Fruit fly (Drosophila melanogaster) whole organism, embryonic: Measurements from ENCODE around the gene Pop5.

Experiments used
- Ada2b ChIP-seq: fragments of 200-800 bp; sonication (Bioruptor generic); IDR thresholded peaks from 2 replicates; pipeline ENCODE4 v1.3.6; 2022; ENCODE audit warnings: missing biosample characterization, missing genetic modification characterization
- Awh ChIP-seq: fragments of 200-800 bp; sonication (Bioruptor generic); IDR thresholded peaks from 2 replicates; pipeline ENCODE4, ENCODE4 v1.3.6; 2022; ENCODE audit warnings: missing biosample characterization, missing genetic modification characterization
- BtbVII ChIP-seq: fragments of 200-800 bp; sonication (Bioruptor generic); optimal IDR thresholded peaks from 3 replicates; lab custom pipeline; 2017; ENCODE audit warnings: missing biosample characterization, mild to moderate bottlenecking, missing genetic modification characterization
- CG10959 ChIP-seq: fragments of 200-800 bp; sonication (Bioruptor generic); IDR thresholded peaks from 2 replicates; pipeline ENCODE4 v1.3.6; 2022; ENCODE audit warnings: missing biosample characterization, missing genetic modification characterization
- CG12659 ChIP-seq: fragments of 200-800 bp; sonication (Bioruptor generic); optimal IDR thresholded peaks from 3 replicates; lab custom pipeline; 2017; ENCODE audit warnings: mild to moderate bottlenecking, missing biosample characterization, missing genetic modification reagents, missing genetic modification characterization
- CG12942 ChIP-seq: fragments of 200-800 bp; sonication (Bioruptor generic); optimal IDR thresholded peaks from 3 replicates; lab custom pipeline; 2016; ENCODE audit warnings: missing biosample characterization, missing genetic modification characterization
- CG13424 ChIP-seq: fragments of 200-800 bp; sonication (Bioruptor generic); optimal IDR thresholded peaks from 2 replicates; lab custom pipeline; 2019; ENCODE audit warnings: missing biosample characterization, mild to moderate bottlenecking, missing genetic modification characterization, moderate library complexity
- CG16779 ChIP-seq: fragments of 200-800 bp; sonication (Bioruptor generic); IDR thresholded peaks from 2 replicates; pipeline ENCODE4 v1.3.6; 2022; ENCODE audit warnings: missing biosample characterization, missing genetic modification characterization
- CG17328 ChIP-seq: fragments of 200-800 bp; sonication (Bioruptor generic); IDR thresholded peaks from 2 replicates; pipeline ENCODE4 v1.3.6; 2022; ENCODE audit warnings: missing biosample characterization, missing genetic modification characterization
- CG17359 ChIP-seq: fragments of 200-800 bp; sonication (Bioruptor generic); optimal IDR thresholded peaks from 3 replicates; lab custom pipeline; 2018; ENCODE audit warnings: missing biosample characterization, mild to moderate bottlenecking, missing genetic modification characterization, moderate library complexity
- CG18011 ChIP-seq: fragments of 200-800 bp; sonication (Bioruptor generic); optimal IDR thresholded peaks from 2 replicates; lab custom pipeline; 2017; ENCODE audit warnings: missing biosample characterization, missing genetic modification characterization, mild to moderate bottlenecking, moderate library complexity, missing genotype
- CG18619 ChIP-seq: fragments of 200-800 bp; sonication (Bioruptor generic); optimal IDR thresholded peaks from 3 replicates; lab custom pipeline; 2017; ENCODE audit warnings: missing biosample characterization, mild to moderate bottlenecking, missing genetic modification characterization
- CG2120 ChIP-seq: fragments of 200-800 bp; sonication (Bioruptor generic); optimal IDR thresholded peaks from 3 replicates; lab custom pipeline; 2016; ENCODE audit warnings: missing biosample characterization, missing genetic modification characterization
- CG2678 ChIP-seq: fragments of 200-800 bp; sonication (Bioruptor generic); optimal IDR thresholded peaks from 3 replicates; lab custom pipeline; 2019; ENCODE audit warnings: missing biosample characterization, mild to moderate bottlenecking, missing genetic modification characterization, moderate library complexity
- CG3163 ChIP-seq: fragments of 200-800 bp; sonication (Bioruptor generic); optimal IDR thresholded peaks from 3 replicates; lab custom pipeline; 2016; ENCODE audit warnings: missing biosample characterization, missing genetic modification characterization
- CG34422 ChIP-seq: fragments of 200-800 bp; sonication (Bioruptor generic); IDR thresholded peaks from 3 replicates; pipeline ENCODE4 v1.3.6; 2022; ENCODE audit warnings: missing biosample characterization, missing genetic modification characterization
- CG3838 ChIP-seq: fragments of 200-800 bp; sonication (Bioruptor generic); optimal IDR thresholded peaks from 3 replicates; lab custom pipeline; 2016; ENCODE audit warnings: missing biosample characterization, missing genetic modification characterization
- CG42726 ChIP-seq: fragments of 200-800 bp; sonication (Bioruptor generic); IDR thresholded peaks from 2 replicates; pipeline ENCODE4 v1.3.6; 2022; ENCODE audit warnings: missing biosample characterization, missing genetic modification characterization; ENCODE audit not compliant: partially characterized antibody
- CG6175 ChIP-seq: fragments of 200-800 bp; sonication (Bioruptor generic); IDR thresholded peaks from 3 replicates; pipeline ENCODE4 v1.3.6; 2022; ENCODE audit warnings: missing biosample characterization, missing genetic modification characterization
- CG6683 ChIP-seq: fragments of 200-800 bp; sonication (Bioruptor generic); optimal IDR thresholded peaks from 2 replicates; lab custom pipeline; 2017; ENCODE audit warnings: missing biosample characterization, mild to moderate bottlenecking, missing genetic modification characterization, missing genetic modification reagents
- CG6689 ChIP-seq: fragments of 200-800 bp; sonication (Bioruptor generic); IDR thresholded peaks from 2 replicates; pipeline ENCODE4 v1.3.6; 2022; ENCODE audit warnings: missing biosample characterization, missing genetic modification characterization
- CG7271 ChIP-seq: fragments of 200-800 bp; sonication (Bioruptor generic); optimal IDR thresholded peaks from 2 replicates; lab custom pipeline; 2018; ENCODE audit warnings: missing biosample characterization, mild to moderate bottlenecking, missing genetic modification characterization, moderate library complexity
- CG7372 ChIP-seq: fragments of 200-800 bp; sonication (Bioruptor generic); IDR thresholded peaks from 2 replicates; pipeline ENCODE4 v1.3.6; 2022; ENCODE audit warnings: missing biosample characterization, missing genetic modification characterization
- CG7556 ChIP-seq: fragments of 200-800 bp; sonication (Bioruptor generic); optimal IDR thresholded peaks from 2 replicates; lab custom pipeline; 2017; ENCODE audit warnings: missing biosample characterization, mild to moderate bottlenecking, missing genetic modification characterization
- CG7786 ChIP-seq: fragments of 200-800 bp; sonication (Bioruptor generic); optimal IDR thresholded peaks from 2 replicates; lab custom pipeline; 2016; ENCODE audit warnings: missing biosample characterization, missing genetic modification characterization
- CG8359 ChIP-seq: fragments of 200-800 bp; sonication (Bioruptor generic); optimal IDR thresholded peaks from 2 replicates; lab custom pipeline; 2017; ENCODE audit warnings: missing biosample characterization, mild to moderate bottlenecking, missing genetic modification characterization, borderline replicate concordance
- CG9817 ChIP-seq: fragments of 200-800 bp; sonication (Bioruptor generic); optimal IDR thresholded peaks from 2 replicates; lab custom pipeline; 2018; ENCODE audit warnings: missing biosample characterization, mild to moderate bottlenecking, missing genetic modification characterization, moderate library complexity
- Dip3 ChIP-seq: fragments of 200-800 bp; sonication (Bioruptor generic); optimal IDR thresholded peaks from 3 replicates; lab custom pipeline; 2016; ENCODE audit warnings: missing biosample characterization, missing genetic modification characterization
- H2.0 ChIP-seq: fragments of 200-800 bp; sonication (Bioruptor generic); IDR thresholded peaks from 2 replicates; pipeline ENCODE4 v1.3.6; 2022; ENCODE audit warnings: missing biosample characterization, missing genetic modification characterization
- Hey ChIP-seq: fragments of 200-800 bp; sonication (Bioruptor generic); optimal IDR thresholded peaks from 3 replicates; lab custom pipeline; 2018; ENCODE audit warnings: missing biosample characterization, mild to moderate bottlenecking, missing genetic modification characterization
- Hr39 ChIP-seq: fragments of >200 bp; optimal IDR thresholded peaks from 2 replicates; lab custom pipeline; 2017
- Hr51 ChIP-seq, 2 experiments: fragments of 200-800 bp; sonication (Bioruptor generic); optimal IDR thresholded peaks; 2 replicates in 1 of 2; 3 replicates in 1 of 2; lab custom pipeline; 2016 to 2018; ENCODE audit warnings: missing biosample characterization in 2 of 2, missing genetic modification characterization in 2 of 2, mild to moderate bottlenecking in 1 of 2, moderate library complexity in 1 of 2
- Jarid2 ChIP-seq: fragments of 200-800 bp; sonication (Bioruptor generic); optimal IDR thresholded peaks from 3 replicates; lab custom pipeline; 2017; ENCODE audit warnings: mild to moderate bottlenecking, missing biosample characterization, missing genetic modification reagents, missing genetic modification characterization
- MTF-1 ChIP-seq: fragments of 200-800 bp; sonication (Bioruptor generic); optimal IDR thresholded peaks from 2 replicates; lab custom pipeline; 2018; ENCODE audit warnings: missing biosample characterization, mild to moderate bottlenecking, missing genetic modification characterization, borderline replicate concordance
- Nf-YB ChIP-seq: fragments of 200-800 bp; sonication (Bioruptor generic); optimal IDR thresholded peaks from 3 replicates; lab custom pipeline; 2019; ENCODE audit warnings: missing biosample characterization, mild to moderate bottlenecking, missing genetic modification characterization, moderate library complexity
- Oli ChIP-seq: fragments of 200-800 bp; sonication (Bioruptor generic); optimal IDR thresholded peaks from 2 replicates; lab custom pipeline; 2018; ENCODE audit warnings: missing biosample characterization, mild to moderate bottlenecking, missing genetic modification characterization, moderate library complexity
- Six4 ChIP-seq: fragments of 200-800 bp; sonication (Bioruptor generic); optimal IDR thresholded peaks from 2 replicates; lab custom pipeline; 2016; ENCODE audit warnings: missing biosample characterization, missing genetic modification characterization
- Stat92E ChIP-seq, 3 experiments: fragments of >200 bp in 2 of 3; fragments of 200-800 bp in 1 of 3; sonication (Bioruptor generic) in 1 of 3; optimal IDR thresholded peaks; 2 replicates each; lab custom pipeline; 2017 to 2019; ENCODE audit warnings: missing biosample characterization in 3 of 3, missing genetic modification characterization in 3 of 3, mild to moderate bottlenecking in 1 of 3, moderate library complexity in 1 of 3
- ap ChIP-seq: fragments of 200-800 bp; sonication (Bioruptor generic); IDR thresholded peaks from 2 replicates; pipeline ENCODE4 v1.3.6; 2022; ENCODE audit warnings: missing biosample characterization, missing genetic modification characterization
- ara ChIP-seq: fragments of 200-800 bp; sonication (Bioruptor generic); IDR thresholded peaks from 2 replicates; pipeline ENCODE4 v1.3.6; 2022; ENCODE audit warnings: missing biosample characterization, missing genetic modification characterization
- crol ChIP-seq: fragments of 200-800 bp; sonication (Bioruptor generic); IDR thresholded peaks from 2 replicates; pipeline ENCODE4 v1.3.6; 2022; ENCODE audit warnings: missing biosample characterization, missing genetic modification characterization
- dan ChIP-seq: fragments of 200-800 bp; sonication (Bioruptor generic); IDR thresholded peaks from 2 replicates; pipeline ENCODE4 v1.3.6; 2022; ENCODE audit warnings: missing biosample characterization, missing genetic modification characterization
- dpn ChIP-seq, 2 experiments: fragments of 200-800 bp; sonication (Bioruptor generic); optimal IDR thresholded peaks; 3 replicates each; lab custom pipeline; 2016; ENCODE audit warnings: missing biosample characterization in 2 of 2, missing genetic modification characterization in 2 of 2
- phol ChIP-seq: fragments of 200-800 bp; sonication (Bioruptor generic); optimal IDR thresholded peaks from 3 replicates; lab custom pipeline; 2018; ENCODE audit warnings: missing biosample characterization, mild to moderate bottlenecking, missing genetic modification characterization, moderate library complexity
- ranshi ChIP-seq: fragments of 200-800 bp; sonication (Bioruptor generic); IDR thresholded peaks from 2 replicates; pipeline ENCODE4 v1.3.6; 2022; ENCODE audit warnings: missing biosample characterization, missing genetic modification characterization
- row ChIP-seq: fragments of 200-800 bp; sonication (Bioruptor generic); IDR thresholded peaks from 3 replicates; pipeline ENCODE4 v1.3.6; 2022; ENCODE audit warnings: missing biosample characterization, missing genetic modification characterization
- seq ChIP-seq: fragments of 200-800 bp; sonication (Bioruptor generic); IDR thresholded peaks from 2 replicates; pipeline ENCODE4 v1.3.6; 2022; ENCODE audit warnings: missing biosample characterization, missing genetic modification characterization
- sisA ChIP-seq: fragments of 200-800 bp; sonication (Bioruptor generic); IDR thresholded peaks from 2 replicates; pipeline ENCODE4 v1.3.6; 2022; ENCODE audit warnings: missing biosample characterization, missing genetic modification characterization
- trh ChIP-seq: fragments of 200-800 bp; sonication (Bioruptor generic); optimal IDR thresholded peaks from 2 replicates; lab custom pipeline; 2016; ENCODE audit warnings: missing biosample characterization, missing genetic modification characterization
- zen ChIP-seq: fragments of 200-800 bp; sonication (Bioruptor generic); optimal IDR thresholded peaks from 3 replicates; lab custom pipeline; 2018; ENCODE audit warnings: missing biosample characterization, mild to moderate bottlenecking, missing genetic modification characterization, moderate library complexity

Pop5 gene

DNA sequence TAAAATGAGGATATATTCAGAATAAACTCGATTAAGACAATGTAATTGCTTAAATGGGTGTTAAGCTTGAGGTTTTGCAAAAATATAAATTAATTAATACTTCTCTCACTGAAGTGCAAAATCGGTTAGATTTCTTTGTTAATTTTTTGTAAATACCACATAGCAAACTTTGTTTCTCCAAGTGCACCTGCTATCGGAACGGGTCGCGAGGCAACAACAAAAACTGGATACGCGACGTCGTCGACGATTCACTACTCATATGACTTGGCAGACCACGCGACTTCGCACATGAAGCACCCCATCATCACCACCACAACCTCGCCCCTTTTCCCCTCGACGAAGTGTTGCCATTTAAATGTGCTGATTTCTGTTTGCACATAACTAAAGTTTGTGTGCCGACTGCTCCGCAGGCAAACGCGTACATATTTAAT, 37.8 kb downstream of the Pop5 start (continued):
- no peak for TF ChIP-seq zen (tag; lab: Kevin White, UChicago)
- peak; percentile 28 for TF ChIP-seq phol (tag; lab: Kevin White, UChicago)
- peak; percentile 26; the same call in 1 of the 2 replicates for TF ChIP-seq H2.0 (GFP tag; lab: Robert Waterston, UW)
- TF ChIP-seq Hey (tag; lab: Kevin White, UChicago) = peak; percentile 28
- TF ChIP-seq seq (GFP tag; lab: Robert Waterston, UW) = peak; percentile 51; the same call in 1 of the 2 replicates
- no peak for TF ChIP-seq CG42726 (GFP tag; lab: Robert Waterston, UW)
- TF ChIP-seq row (GFP tag; lab: Robert Waterston, UW) = peak; percentile 56
- no peak for TF ChIP-seq Hr39 (lab: Kevin White, UChicago)
- TF ChIP-seq CG3838 (GFP tag; lab: Kevin White, UChicago) = no peak
- peak; percentile 11 for TF ChIP-seq CG12659 (GFP tag; lab: Kevin White, UChicago)
- peak; percentile 33 for TF ChIP-seq CG17359 (tag; lab: Kevin White, UChicago)
- TF ChIP-seq ranshi (GFP tag; lab: Robert Waterston, UW) = peak; percentile 16; the same call in 1 of the 2 replicates
- TF ChIP-seq Oli (tag; lab: Kevin White, UChicago) = peak; percentile 17
- TF ChIP-seq CG9817 (tag; lab: Kevin White, UChicago) = peak; percentile 35
- TF ChIP-seq Dip3 (GFP tag; lab: Kevin White, UChicago) = peak; percentile 3
- TF ChIP-seq CG17328 (GFP tag; lab: Robert Waterston, UW) = peak; percentile 29; the same call in 1 of the 2 replicates
- TF ChIP-seq MTF-1 = no peak
- 0 out of 2 replicates have a peak, but pooled peaks have one; percentile 15 for TF ChIP-seq sisA (GFP tag; lab: Robert Waterston, UW)
- no peak for TF ChIP-seq CG7271
- TF ChIP-seq CG7556 (GFP tag; lab: Kevin White, UChicago) = no peak
- TF ChIP-seq ara (GFP tag; lab: Robert Waterston, UW) = no peak
- no peak for TF ChIP-seq dan
- TF ChIP-seq Stat92E (GFP tag; optimal IDR thresholded peaks at IDR 0.05; lab: Kevin White, UChicago) = no peak
- peak; percentile 31 for TF ChIP-seq CG2120 (GFP tag; lab: Kevin White, UChicago)
- no peak for TF ChIP-seq BtbVII (GFP tag; lab: Kevin White, UChicago)
- peak in 1 of 2 experiments; percentile 40 for TF ChIP-seq Hr51 (GFP tag; optimal IDR thresholded peaks at IDR 0.05; lab: Kevin White, UChicago)
- no peak for TF ChIP-seq ap
- no peak for TF ChIP-seq CG18011 (GFP tag; lab: Kevin White, UChicago)
- TF ChIP-seq CG34422 (GFP tag; lab: Robert Waterston, UW) = no peak
- no peak for TF ChIP-seq CG8359
- peak; percentile 23 for TF ChIP-seq CG13424
- peak; percentile 40 for TF ChIP-seq CG2678
- TF ChIP-seq crol (GFP tag; lab: Robert Waterston, UW) = peak; percentile 76
- TF ChIP-seq CG18619 (GFP tag; lab: Kevin White, UChicago) = peak; percentile 13
- TF ChIP-seq CG6175 = peak; percentile 36; the same call in 1 of the 3 replicates
- TF ChIP-seq CG3163 = no peak
- 0 out of 2 replicates have a peak, but pooled peaks have one; percentile 5 for TF ChIP-seq CG7372
- TF ChIP-seq CG10959 (GFP tag; lab: Robert Waterston, UW) = no peak
- TF ChIP-seq Ada2b (GFP tag; lab: Robert Waterston, UW) = 0 out of 2 replicates have a peak, but pooled peaks have one; percentile 30
- no peak for TF ChIP-seq CG16779
- TF ChIP-seq dpn (GFP tag; optimal IDR thresholded peaks at IDR 0.05; lab: Kevin White, UChicago) = peak in 1 of 2 experiments; percentile 4
- no peak for TF ChIP-seq Six4 (GFP tag; lab: Kevin White, UChicago)
- no peak for TF ChIP-seq CG12942 (GFP tag; lab: Kevin White, UChicago)
- no peak for TF ChIP-seq trh (GFP tag; lab: Kevin White, UChicago)
- TF ChIP-seq Jarid2 (GFP tag; lab: Kevin White, UChicago) = no peak
- TF ChIP-seq Awh (GFP tag; lab: Robert Waterston, UW) = no peak
- TF ChIP-seq CG6689 (GFP tag; lab: Robert Waterston, UW) = peak; percentile 55
- TF ChIP-seq Nf-YB (GFP tag; lab: Kevin White, UChicago) = no peak
- TF ChIP-seq CG6683 (GFP tag; lab: Kevin White, UChicago) = no peak
- no peak for TF ChIP-seq CG7786 (GFP tag; lab: Kevin White, UChicago)
